Fruit fly (Drosophila melanogaster): ENCODE data around the gene mas.
A peak's percentile ranks its signal among the peaks of the same experiment; 100 is the strongest.

mas gene

DNA sequence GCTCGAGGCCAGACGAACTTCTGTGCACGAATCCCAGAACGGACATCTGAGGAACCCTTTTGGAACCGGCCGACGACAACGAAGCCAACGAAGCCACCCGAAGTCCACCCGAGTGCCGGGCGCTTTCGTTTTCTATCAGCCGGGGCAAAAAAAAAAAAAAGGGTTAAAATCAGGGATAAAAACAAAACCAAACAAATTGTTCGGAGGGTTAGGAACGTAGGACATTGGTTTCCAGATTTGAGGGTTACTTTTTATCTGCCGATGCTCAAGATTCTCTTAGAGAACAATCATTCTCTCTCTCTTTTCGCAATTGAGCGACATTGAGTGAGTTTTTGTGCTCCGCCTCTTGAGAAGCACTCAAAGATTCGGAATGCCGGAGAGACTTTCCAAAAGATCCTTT lies 6.3 kb downstream of the mas start, which contains the start of gene nab:
Gene nab, minus strand, starts transcription at position 7 of the 400 bp plus-strand sequence.
- TF ChIP-seq Mio (GFP tag; optimal IDR thresholded peaks at IDR 0.05) = no peak
- peak; percentile 62 for TF ChIP-seq CrebA (GFP tag; optimal IDR thresholded peaks at IDR 0.05; ENCODE audit: borderline replicate concordance)
- TF ChIP-seq Sp1 (GFP tag; optimal IDR thresholded peaks at IDR 0.05) = peak; percentile 44

DNA sequence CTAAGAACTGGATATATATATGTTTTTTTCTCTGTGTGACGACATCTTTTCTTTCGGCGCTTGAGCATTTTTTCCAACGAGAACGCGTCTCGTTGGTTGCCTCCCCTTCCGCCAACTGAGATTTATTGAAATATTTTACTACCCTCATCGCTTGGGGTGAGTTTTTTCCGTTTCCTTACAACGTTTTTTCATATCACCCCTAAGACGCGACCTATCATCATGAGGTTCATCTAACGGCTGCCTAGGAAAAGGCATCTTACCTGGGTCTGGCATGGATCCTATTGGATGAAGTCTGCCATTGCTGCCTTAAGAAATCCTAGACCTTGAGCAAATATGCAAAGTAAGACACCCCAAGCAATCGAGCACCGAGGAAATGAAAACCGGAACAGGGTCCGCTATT lies 8.0 kb downstream of the mas start:
- TF ChIP-seq brk (GFP tag; optimal IDR thresholded peaks at IDR 0.05) (no peak), Jra (GFP tag; optimal IDR thresholded peaks at IDR 0.05) (no peak), N (GFP tag; optimal IDR thresholded peaks at IDR 0.05) (no peak)

DNA sequence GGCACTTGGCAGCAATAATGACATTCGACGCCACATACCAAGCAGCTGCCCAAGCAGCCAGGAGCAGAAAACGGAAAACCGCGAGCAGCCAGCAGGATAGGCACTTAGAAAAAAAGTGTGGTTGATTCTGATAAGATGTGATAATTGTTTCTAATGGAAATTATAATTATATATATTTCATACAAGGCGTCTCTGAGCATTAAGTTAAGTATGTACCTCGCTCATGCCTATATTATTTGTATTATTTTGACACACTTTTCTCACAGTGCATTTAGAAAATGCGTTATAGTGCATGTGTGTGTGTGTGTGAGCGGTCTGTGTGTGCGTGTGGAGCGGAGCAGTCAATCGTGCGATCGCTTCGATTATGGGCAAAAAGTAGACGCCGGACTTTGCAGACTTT lies 8.9 kb downstream of the mas start:
- TF ChIP-seq Dfd (GFP tag; optimal IDR thresholded peaks at IDR 0.05) (no peak), fru (GFP tag; optimal IDR thresholded peaks at IDR 0.05) (peak; percentile 67), Jra (GFP tag; optimal IDR thresholded peaks at IDR 0.05) (no peak), Abd-B (GFP tag; optimal IDR thresholded peaks at IDR 0.05) (no peak), Dif (GFP tag; optimal IDR thresholded peaks at IDR 0.05; ENCODE audit: partially characterized antibody) (no peak), h (GFP tag; optimal IDR thresholded peaks at IDR 0.05) (peak; percentile 76), CG9705 (GFP tag; optimal IDR thresholded peaks at IDR 0.05) (peak; percentile 38), rgr (GFP tag; optimal IDR thresholded peaks at IDR 0.05) (peak; percentile 75), CG32264 (GFP tag; optimal IDR thresholded peaks at IDR 0.05) (no peak), Hnf4 (GFP tag; optimal IDR thresholded peaks at IDR 0.05) (peak; percentile 37), jim (GFP tag; optimal IDR thresholded peaks at IDR 0.05) (no peak), sv (GFP tag; optimal IDR thresholded peaks at IDR 0.05) (no peak), brk (GFP tag; optimal IDR thresholded peaks at IDR 0.05) (peak; percentile 60), br (GFP tag; optimal IDR thresholded peaks at IDR 0.05) (peak; percentile 54), woc (GFP tag; optimal IDR thresholded peaks at IDR 0.05) (peak; percentile 19), foxo (GFP tag; optimal IDR thresholded peaks at IDR 0.05) (peak in 1 of 2 experiments; percentile 70), Hr78 (GFP tag; optimal IDR thresholded peaks at IDR 0.05) (no peak), Myc (optimal IDR thresholded peaks at IDR 0.05) (no peak), Sp1 (GFP tag; optimal IDR thresholded peaks at IDR 0.05) (peak; percentile 72), GATAd (GFP tag; optimal IDR thresholded peaks at IDR 0.05) (no peak), Vsx2 (GFP tag; optimal IDR thresholded peaks at IDR 0.05; ENCODE audit: partially characterized antibody) (no peak), dmrt93B (GFP tag; optimal IDR thresholded peaks at IDR 0.05) (peak; percentile 34), Hr83 (GFP tag; optimal IDR thresholded peaks at IDR 0.05; ENCODE audit: poor library complexity, severe bottlenecking) (no peak), usp (GFP tag; optimal IDR thresholded peaks at IDR 0.05) (no peak), OdsH (GFP tag; optimal IDR thresholded peaks at IDR 0.05) (peak; percentile 49), Mio (GFP tag; optimal IDR thresholded peaks at IDR 0.05) (no peak), sage (GFP tag; optimal IDR thresholded peaks at IDR 0.05) (peak; percentile 40), N (GFP tag; optimal IDR thresholded peaks at IDR 0.05) (no peak), HLH106 (tag; optimal IDR thresholded peaks at IDR 0.05) (peak; percentile 78), ey (GFP tag; optimal IDR thresholded peaks at IDR 0.05) (peak; percentile 61), CrebA (GFP tag; optimal IDR thresholded peaks at IDR 0.05; ENCODE audit: borderline replicate concordance) (no peak), lola (GFP tag; optimal IDR thresholded peaks at IDR 0.05) (no peak), psq (GFP tag; optimal IDR thresholded peaks at IDR 0.05) (peak; percentile 38), Rel (GFP tag; optimal IDR thresholded peaks at IDR 0.05) (no peak), Rel (tag; optimal IDR thresholded peaks at IDR 0.05) (no peak), tai (GFP tag; optimal IDR thresholded peaks at IDR 0.05) (no peak)

DNA sequence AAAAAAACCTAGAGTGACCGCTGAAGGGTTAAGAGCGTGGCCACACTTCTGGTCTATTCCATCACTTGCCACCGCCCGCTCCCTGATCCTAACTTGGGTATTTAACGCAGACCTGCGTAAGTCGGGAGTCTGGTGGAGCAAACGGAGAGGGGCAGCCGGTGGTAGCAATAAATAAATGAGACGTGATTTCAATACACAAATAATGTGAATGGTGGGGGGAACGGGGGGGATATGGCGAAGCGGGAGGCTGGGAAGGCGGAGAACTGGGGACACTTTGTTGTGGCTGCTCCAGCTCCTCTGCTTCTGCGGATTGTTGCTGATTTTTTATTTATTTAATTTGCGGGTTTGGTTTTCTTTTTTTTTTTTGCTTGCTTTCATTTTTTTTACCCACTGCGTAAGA lies 9.4 kb downstream of the mas start:
- TF ChIP-seq OdsH (GFP tag; optimal IDR thresholded peaks at IDR 0.05) (no peak), Hr78 (GFP tag; optimal IDR thresholded peaks at IDR 0.05) (no peak), psq (GFP tag; optimal IDR thresholded peaks at IDR 0.05) (no peak), CG32264 (GFP tag; optimal IDR thresholded peaks at IDR 0.05) (no peak), Hnf4 (GFP tag; optimal IDR thresholded peaks at IDR 0.05) (no peak), GATAd (GFP tag; optimal IDR thresholded peaks at IDR 0.05) (no peak), br (GFP tag; optimal IDR thresholded peaks at IDR 0.05) (no peak), lola (GFP tag; optimal IDR thresholded peaks at IDR 0.05) (no peak), Dfd (GFP tag; optimal IDR thresholded peaks at IDR 0.05) (no peak), Jra (GFP tag; optimal IDR thresholded peaks at IDR 0.05) (no peak), pan (optimal IDR thresholded peaks at IDR 0.05) (no peak), CrebA (GFP tag; optimal IDR thresholded peaks at IDR 0.05; ENCODE audit: borderline replicate concordance) (no peak), dmrt93B (GFP tag; optimal IDR thresholded peaks at IDR 0.05) (no peak), sv (GFP tag; optimal IDR thresholded peaks at IDR 0.05) (no peak), brk (GFP tag; optimal IDR thresholded peaks at IDR 0.05) (no peak), dsf (GFP tag; optimal IDR thresholded peaks at IDR 0.05; ENCODE audit: borderline replicate concordance) (no peak)

Measured in whole organism, wandering third instar larva.